Worm (Caenorhabditis elegans) whole organism, mixed stage, embryonic: Measurements from ENCODE around the gene aldo-2.

Source experiments
- M03D4.4 ChIP-seq: sonication (generic microtip); optimal IDR thresholded peaks from 2 replicates; lab custom pipeline; 2017; ENCODE audit warnings: mild to moderate bottlenecking, missing genetic modification characterization, missing compliant biosample characterization
- elt-3 ChIP-seq: fragments of 150-350 bp; optimal IDR thresholded peaks from 2 replicates; lab custom pipeline; 2014; ENCODE audit warnings: missing biosample characterization, missing genetic modification characterization
- ham-2 ChIP-seq: fragments of 200-800 bp; sonication (Bioruptor generic); optimal IDR thresholded peaks from 2 replicates; lab custom pipeline; 2018; ENCODE audit warnings: mild to moderate bottlenecking, missing genetic modification characterization, missing compliant biosample characterization
- lsy-2 ChIP-seq: fragments of 150-350 bp; optimal IDR thresholded peaks from 2 replicates; lab custom pipeline; 2014; ENCODE audit warnings: missing biosample characterization, missing genetic modification characterization
- mab-5 ChIP-seq: fragments of 150-350 bp; optimal IDR thresholded peaks from 2 replicates; lab custom pipeline; 2014; ENCODE audit warnings: missing biosample characterization, missing genetic modification characterization
- mep-1 ChIP-seq: fragments of 150-350 bp; optimal IDR thresholded peaks from 2 replicates; lab custom pipeline; 2017; ENCODE audit warnings: missing biosample characterization, missing genetic modification reagents, missing genetic modification characterization, inconsistent platforms
- nhr-12 ChIP-seq: fragments of 150-350 bp; optimal IDR thresholded peaks from 2 replicates; lab custom pipeline; 2014; ENCODE audit warnings: missing biosample characterization, missing genetic modification characterization
- nhr-237 ChIP-seq: fragments of 150-350 bp; optimal IDR thresholded peaks from 2 replicates; lab custom pipeline; 2014; ENCODE audit warnings: missing biosample characterization, missing genetic modification characterization
- nhr-76 ChIP-seq: sonication (generic microtip); optimal IDR thresholded peaks from 2 replicates; lab custom pipeline; 2017; ENCODE audit warnings: missing biosample characterization, missing genetic modification characterization
- pha-4 ChIP-seq: fragments of 150-350 bp; optimal IDR thresholded peaks from 2 replicates; lab custom pipeline; 2018; ENCODE audit warnings: missing biosample characterization, missing genetic modification reagents, missing genetic modification characterization
- snpc-4 ChIP-seq: fragments of 150-350 bp; optimal IDR thresholded peaks from 2 replicates; lab custom pipeline; 2014; ENCODE audit warnings: missing biosample characterization, missing genetic modification characterization
- ztf-11 ChIP-seq: fragments of 150-350 bp; optimal IDR thresholded peaks from 2 replicates; lab custom pipeline; 2014; ENCODE audit warnings: missing biosample characterization, missing genetic modification characterization

- TF ChIP-seq M03D4.4 (no peak), nhr-76 (tag; lab: Kevin White, UChicago) (no peak), pha-4 (tag; lab: Kevin White, UChicago) (no peak), lsy-2 (tag; lab: Kevin White, UChicago) (peak; percentile 62), mep-1 (tag; lab: Kevin White, UChicago) (no peak), snpc-4 (tag; lab: Kevin White, UChicago) (no peak), elt-3 (tag; lab: Kevin White, UChicago) (no peak), ztf-11 (no peak), nhr-237 (tag; lab: Kevin White, UChicago) (no peak), mab-5 (tag; lab: Kevin White, UChicago) (no peak), nhr-12 (tag; lab: Kevin White, UChicago) (no peak), ham-2 (GFP tag; lab: Kevin White, UChicago) (no peak)
These were observed 1.8 kb upstream of the aldo-2 start, which contains the start of the genes mig-21 and F01F1.2 for ce11 chrIII:5878215-5878614.
